Worm (Caenorhabditis elegans): ENCODE data around the gene Y62E10A.20.

Y62E10A.20 gene

DNA sequence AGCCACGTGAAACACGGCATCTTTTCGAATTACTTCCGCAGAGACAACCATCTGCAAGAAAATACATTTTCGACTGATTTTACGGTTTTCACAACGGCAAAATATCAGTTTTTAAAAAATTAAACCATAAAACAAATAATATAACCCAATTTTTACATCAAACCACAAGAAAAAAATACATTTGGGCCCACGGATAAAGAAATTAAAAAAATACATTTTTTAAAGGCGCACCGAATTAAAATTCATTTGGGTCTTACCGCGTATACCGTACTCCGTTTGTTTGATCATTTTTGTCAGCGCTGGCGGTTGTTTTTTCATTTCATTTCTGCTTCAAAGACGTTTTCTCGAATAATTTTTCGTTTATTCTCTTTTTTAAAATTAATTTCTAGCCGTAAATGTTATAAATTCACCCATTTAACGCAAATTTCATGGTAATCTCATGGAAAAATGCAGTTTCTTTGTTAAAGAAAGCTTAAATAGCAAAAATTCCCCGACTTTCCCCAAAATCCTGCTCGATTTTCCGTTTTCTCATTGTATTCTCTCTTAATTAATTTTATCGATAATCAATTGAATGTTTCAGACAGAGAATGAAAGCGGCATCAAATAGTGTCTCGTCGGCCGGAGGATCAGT lies 32.6 kb downstream of the Y62E10A.20 start, which contains the start of the genes rec-8 and mex-5:
TSS of gene rec-8 (minus strand) at position 51 of the 631 bp plus-strand sequence.
TSS of gene mex-5 (plus strand) at position 581 of the 631 bp plus-strand sequence.
- no peak for TF ChIP-seq sptf-2 (GFP tag; optimal IDR thresholded peaks at IDR 0.05)
- no peak for TF ChIP-seq sdz-38 (tag; optimal IDR thresholded peaks at IDR 0.05)
- no peak for TF ChIP-seq nhr-179 (tag; optimal IDR thresholded peaks at IDR 0.05)
- TF ChIP-seq zfh-2 (GFP tag; conservative IDR thresholded peaks at IDR 0.05), result no peak
- TF ChIP-seq mxl-1 (tag; optimal IDR thresholded peaks at IDR 0.05), result no peak
- no peak for TF ChIP-seq F55B11.4 (tag; optimal IDR thresholded peaks at IDR 0.05; ENCODE audit: borderline replicate concordance, insufficient read depth)
- TF ChIP-seq tbp1 (GFP tag; optimal IDR thresholded peaks at IDR 0.05), result peak; percentile 53
- no peak for TF ChIP-seq repo-1 (tag; optimal IDR thresholded peaks at IDR 0.05)
- no peak for TF ChIP-seq ccch-3 (GFP tag; optimal IDR thresholded peaks at IDR 0.05)
- no peak for TF ChIP-seq ztf-6 (GFP tag; IDR thresholded peaks at IDR 0.05)
- TF ChIP-seq fkh-3 (tag; optimal IDR thresholded peaks at IDR 0.05), result no peak
- TF ChIP-seq B0336.3 (GFP tag; IDR thresholded peaks at IDR 0.05), result peak; percentile 42; the same call in 1 of the 2 replicates
- no peak for TF ChIP-seq egl-18 (GFP tag; IDR thresholded peaks at IDR 0.05)
- peak; percentile 96 for TF ChIP-seq hsf-1 (GFP tag; IDR thresholded peaks at IDR 0.05)
- TF ChIP-seq nhr-90 (tag; optimal IDR thresholded peaks at IDR 0.05), result no peak
- TF ChIP-seq attf-3 (GFP tag; conservative IDR thresholded peaks at IDR 0.05), result no peak
- TF ChIP-seq nfya-1 (tag; optimal IDR thresholded peaks at IDR 0.05; ENCODE audit: borderline replicate concordance, insufficient read depth), result no peak
- TF ChIP-seq F10E7.11 (tag; optimal IDR thresholded peaks at IDR 0.05), result no peak
- TF ChIP-seq madf-10 (tag; optimal IDR thresholded peaks at IDR 0.05), result no peak
- peak; percentile 82 for TF ChIP-seq snpc-1.1 (tag; optimal IDR thresholded peaks at IDR 0.05; ENCODE audit: insufficient read depth)
- TF ChIP-seq ceh-40 (GFP tag; IDR thresholded peaks at IDR 0.05), result no peak
- TF ChIP-seq ztf-25 (GFP tag; IDR thresholded peaks at IDR 0.05), result 0 out of 2 replicates have a peak, but pooled peaks have one; percentile 52
- no peak for TF ChIP-seq cebp-2 (GFP tag; IDR thresholded peaks at IDR 0.05)
- TF ChIP-seq nfyb-1 (GFP tag; IDR thresholded peaks at IDR 0.05), result no peak
- peak; percentile 97 for TF ChIP-seq lsl-1 (GFP tag; optimal IDR thresholded peaks at IDR 0.05)
- TF ChIP-seq Y53F4B.3 (GFP tag; IDR thresholded peaks at IDR 0.05), result no peak
- no peak for TF ChIP-seq K12H6.12 (tag; optimal IDR thresholded peaks at IDR 0.05)
- peak; percentile 40; the same call in 1 of the 2 replicates for TF ChIP-seq mcd-1 (GFP tag; IDR thresholded peaks at IDR 0.05)
- no peak for TF ChIP-seq somi-1 (GFP tag; optimal IDR thresholded peaks at IDR 0.05)
- TF ChIP-seq F37B4.10 (GFP tag; IDR thresholded peaks at IDR 0.05), result no peak
- no peak for TF ChIP-seq Y79H2A.3 (GFP tag; conservative IDR thresholded peaks at IDR 0.05)
- no peak for TF ChIP-seq hlh-26 (GFP tag; conservative IDR thresholded peaks at IDR 0.05)
- no peak for TF ChIP-seq Y67H2A.10 (GFP tag; conservative IDR thresholded peaks at IDR 0.05)
- no peak for TF ChIP-seq ceh-100 (GFP tag; IDR thresholded peaks at IDR 0.05)
- TF ChIP-seq xnd-1 (tag; optimal IDR thresholded peaks at IDR 0.05), result peak; percentile 93
- TF ChIP-seq madf-8 (GFP tag; conservative IDR thresholded peaks at IDR 0.05), result peak; percentile 94
- TF ChIP-seq snpc-3.4 (tag; optimal IDR thresholded peaks at IDR 0.05), result peak; percentile 97
- no peak for TF ChIP-seq ztf-18 (tag; optimal IDR thresholded peaks at IDR 0.05)
- no peak for TF ChIP-seq nhr-80 (tag; optimal IDR thresholded peaks at IDR 0.05)
- no peak for TF ChIP-seq ceh-27 (GFP tag; optimal IDR thresholded peaks at IDR 0.05)
- TF ChIP-seq ztf-28 (GFP tag; IDR thresholded peaks at IDR 0.05), result no peak
- peak; percentile 90 for TF ChIP-seq unc-130 (GFP tag; optimal IDR thresholded peaks at IDR 0.05)
- TF ChIP-seq him-1 (tag; optimal IDR thresholded peaks at IDR 0.05), result peak; percentile 2
- TF ChIP-seq atf-7 (tag; optimal IDR thresholded peaks at IDR 0.05), result no peak
- no peak for TF ChIP-seq B0261.1 (tag; optimal IDR thresholded peaks at IDR 0.05)
- no peak for TF ChIP-seq unc-62 (GFP tag; optimal IDR thresholded peaks at IDR 0.05)
- peak; percentile 68; the same call in 1 of the 2 replicates for TF ChIP-seq Y95B8A.8 (GFP tag; IDR thresholded peaks at IDR 0.05)
- no peak for TF ChIP-seq mes-4 (tag; optimal IDR thresholded peaks at IDR 0.05)
- peak; percentile 31 for TF ChIP-seq athp-1 (tag; optimal IDR thresholded peaks at IDR 0.05)

All from whole organism, young adult.